Fruit fly (Drosophila melanogaster) whole organism, embryonic: Measurements from ENCODE around the gene CG7402.

Source experiments
- BEAF-32 ChIP-seq: fragments of 200-800 bp; sonication (Bioruptor generic); optimal IDR thresholded peaks from 3 replicates; lab custom pipeline; 2017; ENCODE audit warnings: missing biosample characterization, missing genetic modification characterization, mild to moderate bottlenecking, moderate library complexity, missing genetic modification reagents
- BtbVII ChIP-seq: fragments of 200-800 bp; sonication (Bioruptor generic); optimal IDR thresholded peaks from 3 replicates; lab custom pipeline; 2017; ENCODE audit warnings: missing biosample characterization, mild to moderate bottlenecking, missing genetic modification characterization
- CG13775 ChIP-seq: fragments of 200-800 bp; sonication (Bioruptor generic); optimal IDR thresholded peaks from 3 replicates; lab custom pipeline; 2017; ENCODE audit warnings: missing biosample characterization, mild to moderate bottlenecking, missing genetic modification characterization
- CG14860 ChIP-seq: fragments of 200-800 bp; sonication (Bioruptor generic); IDR thresholded peaks from 3 replicates; pipeline ENCODE4 v1.3.6; 2022; ENCODE audit warnings: missing biosample characterization, missing genetic modification characterization; ENCODE audit not compliant: partially characterized antibody
- CG16863 ChIP-seq: fragments of 200-800 bp; sonication (Bioruptor generic); optimal IDR thresholded peaks from 3 replicates; lab custom pipeline; 2016; ENCODE audit warnings: missing biosample characterization, missing genetic modification characterization
- CG17568 ChIP-seq: fragments of 200-800 bp; sonication (Bioruptor generic); optimal IDR thresholded peaks from 2 replicates; lab custom pipeline; 2018; ENCODE audit warnings: missing biosample characterization, mild to moderate bottlenecking, missing genetic modification characterization, moderate library complexity
- CG18011 ChIP-seq: fragments of 200-800 bp; sonication (Bioruptor generic); optimal IDR thresholded peaks from 2 replicates; lab custom pipeline; 2017; ENCODE audit warnings: missing biosample characterization, missing genetic modification characterization, mild to moderate bottlenecking, moderate library complexity, missing genotype
- CG3065 ChIP-seq: fragments of 200-800 bp; sonication (Bioruptor generic); optimal IDR thresholded peaks from 2 replicates; lab custom pipeline; 2016; ENCODE audit warnings: missing biosample characterization, missing genetic modification characterization
- CG3995 ChIP-seq: fragments of 200-800 bp; sonication (Bioruptor generic); optimal IDR thresholded peaks from 3 replicates; lab custom pipeline; 2016; ENCODE audit warnings: missing biosample characterization, missing genetic modification characterization
- CG4360 ChIP-seq: fragments of 200-800 bp; sonication (Bioruptor generic); IDR thresholded peaks from 2 replicates; pipeline ENCODE4 v1.3.6; 2022; ENCODE audit warnings: missing biosample characterization, missing genetic modification characterization
- CG4730 ChIP-seq: fragments of 200-800 bp; sonication (Bioruptor generic); IDR thresholded peaks from 2 replicates; pipeline ENCODE4 v1.3.6; 2022; ENCODE audit warnings: missing biosample characterization, missing genetic modification characterization
- CG6813 ChIP-seq: fragments of 200-800 bp; sonication (Bioruptor generic); optimal IDR thresholded peaks from 2 replicates; lab custom pipeline; 2017; ENCODE audit warnings: missing biosample characterization, missing genetic modification characterization, mild to moderate bottlenecking, moderate library complexity, missing genetic modification reagents
- CG7786 ChIP-seq: fragments of 200-800 bp; sonication (Bioruptor generic); optimal IDR thresholded peaks from 2 replicates; lab custom pipeline; 2016; ENCODE audit warnings: missing biosample characterization, missing genetic modification characterization
- CG8290 ChIP-seq, 3 experiments: fragments of 200-800 bp; sonication (Bioruptor generic); optimal IDR thresholded peaks; 2 replicates each; lab custom pipeline; 2016 to 2019; ENCODE audit warnings: missing biosample characterization in 3 of 3, missing genetic modification characterization in 3 of 3, mild to moderate bottlenecking in 2 of 3, moderate library complexity in 1 of 3
- CG9797 ChIP-seq: fragments of 200-800 bp; sonication (Bioruptor generic); optimal IDR thresholded peaks from 3 replicates; lab custom pipeline; 2018; ENCODE audit warnings: missing biosample characterization, mild to moderate bottlenecking, missing genetic modification characterization
- CG9817 ChIP-seq: fragments of 200-800 bp; sonication (Bioruptor generic); optimal IDR thresholded peaks from 2 replicates; lab custom pipeline; 2018; ENCODE audit warnings: missing biosample characterization, mild to moderate bottlenecking, missing genetic modification characterization, moderate library complexity
- E2f2 ChIP-seq: fragments of 200-800 bp; sonication (Bioruptor generic); IDR thresholded peaks from 2 replicates; pipeline ENCODE4 v1.3.6; 2022; ENCODE audit warnings: missing biosample characterization, missing genetic modification characterization
- Kr ChIP-seq: fragments of 200-800 bp; sonication (Bioruptor generic); optimal IDR thresholded peaks from 2 replicates; lab custom pipeline; 2017; ENCODE audit warnings: missing biosample characterization, mild to moderate bottlenecking, missing genetic modification characterization
- Max ChIP-seq: fragments of 200-800 bp; sonication (Bioruptor generic); optimal IDR thresholded peaks from 2 replicates; lab custom pipeline; 2016; ENCODE audit warnings: missing biosample characterization, mild to moderate bottlenecking, missing genetic modification characterization
- NFAT ChIP-seq: fragments of 200-800 bp; sonication (Bioruptor generic); IDR thresholded peaks from 2 replicates; pipeline ENCODE4 v1.3.6; 2022; ENCODE audit warnings: missing biosample characterization, missing genetic modification characterization
- Nf-YC ChIP-seq: fragments of 200-800 bp; optimal IDR thresholded peaks from 3 replicates; lab custom pipeline; 2019; ENCODE audit warnings: missing biosample characterization, mild to moderate bottlenecking, missing genetic modification characterization, moderate library complexity
- Six4 ChIP-seq: fragments of 200-800 bp; sonication (Bioruptor generic); optimal IDR thresholded peaks from 2 replicates; lab custom pipeline; 2016; ENCODE audit warnings: missing biosample characterization, missing genetic modification characterization
- Tbp ChIP-seq: fragments of >200 bp; optimal IDR thresholded peaks from 2 replicates; lab custom pipeline; 2018; ENCODE audit warnings: missing biosample characterization, missing genetic modification characterization
- Trl ChIP-seq, 3 experiments: fragments of >200 bp in 2 of 3; fragments of 200-800 bp in 1 of 3; sonication (Bioruptor generic) in 1 of 3; optimal IDR thresholded peaks; 2 replicates in 1 of 3; 3 replicates in 2 of 3; lab custom pipeline; 2016 to 2017; ENCODE audit warnings: missing biosample characterization in 1 of 3, missing genetic modification characterization in 1 of 3
- Xrp1 ChIP-seq: fragments of 200-800 bp; sonication (Bioruptor generic); IDR thresholded peaks from 2 replicates; pipeline ENCODE4 v1.3.6; 2022; ENCODE audit warnings: missing biosample characterization, missing genetic modification characterization
- YL-1 ChIP-seq: fragments of 200-800 bp; sonication (Bioruptor generic); optimal IDR thresholded peaks from 3 replicates; lab custom pipeline; 2017; ENCODE audit warnings: missing biosample characterization, mild to moderate bottlenecking, missing genetic modification characterization
- abd-A ChIP-seq: fragments of 200-800 bp; sonication (Bioruptor generic); optimal IDR thresholded peaks from 3 replicates; lab custom pipeline; 2019; ENCODE audit warnings: missing biosample characterization, mild to moderate bottlenecking, missing genetic modification characterization, moderate library complexity
- amos ChIP-seq: fragments of 200-800 bp; sonication (Bioruptor generic); IDR thresholded peaks from 2 replicates; pipeline ENCODE4 v1.3.6; 2022; ENCODE audit warnings: missing biosample characterization, missing genetic modification characterization; ENCODE audit not compliant: partially characterized antibody
- cas ChIP-seq: fragments of 200-800 bp; sonication (Bioruptor generic); IDR thresholded peaks from 2 replicates; pipeline ENCODE4 v1.3.6; 2022; ENCODE audit warnings: missing biosample characterization, missing genetic modification characterization
- chinmo ChIP-seq: fragments of 200-800 bp; sonication (Bioruptor generic); IDR thresholded peaks from 4 replicates; pipeline ENCODE4 v1.3.6; 2022; ENCODE audit warnings: missing biosample characterization, missing genetic modification characterization; ENCODE audit not compliant: partially characterized antibody
- dan ChIP-seq: fragments of 200-800 bp; sonication (Bioruptor generic); IDR thresholded peaks from 2 replicates; pipeline ENCODE4 v1.3.6; 2022; ENCODE audit warnings: missing biosample characterization, missing genetic modification characterization
- dmrt11E ChIP-seq: fragments of 200-800 bp; sonication (Bioruptor generic); optimal IDR thresholded peaks from 3 replicates; lab custom pipeline; 2018; ENCODE audit warnings: missing biosample characterization, mild to moderate bottlenecking, missing genetic modification characterization, moderate library complexity
- kay ChIP-seq: fragments of 200-800 bp; sonication (Bioruptor generic); optimal IDR thresholded peaks from 2 replicates; lab custom pipeline; 2016; ENCODE audit warnings: missing biosample characterization, missing genetic modification characterization
- nau ChIP-seq: fragments of 200-800 bp; sonication (Bioruptor generic); optimal IDR thresholded peaks from 3 replicates; lab custom pipeline; 2017; ENCODE audit warnings: missing biosample characterization, mild to moderate bottlenecking, missing genetic modification characterization, missing genetic modification reagents
- nerfin-2 ChIP-seq: fragments of 200-800 bp; sonication (Bioruptor generic); IDR thresholded peaks from 2 replicates; pipeline ENCODE4 v1.3.6; 2022; ENCODE audit warnings: missing biosample characterization, missing genetic modification characterization; ENCODE audit not compliant: partially characterized antibody
- pnt ChIP-seq: fragments of 200-800 bp; sonication (Bioruptor generic); optimal IDR thresholded peaks from 3 replicates; lab custom pipeline; 2016; ENCODE audit warnings: missing biosample characterization, missing genetic modification characterization
- salm ChIP-seq: fragments of 200-800 bp; sonication (Bioruptor generic); optimal IDR thresholded peaks from 2 replicates; lab custom pipeline; 2018; ENCODE audit warnings: missing biosample characterization, mild to moderate bottlenecking, missing genetic modification characterization
- sqz ChIP-seq: fragments of 200-800 bp; sonication (Bioruptor generic); optimal IDR thresholded peaks from 3 replicates; lab custom pipeline; 2018; ENCODE audit warnings: missing biosample characterization, mild to moderate bottlenecking, missing genetic modification characterization
- sr ChIP-seq: fragments of 200-800 bp; sonication (Bioruptor generic); IDR thresholded peaks from 3 replicates; pipeline ENCODE4 v1.3.6; 2022; ENCODE audit warnings: missing biosample characterization, missing genetic modification characterization
- ssp ChIP-seq: fragments of 200-800 bp; sonication (Bioruptor generic); IDR thresholded peaks from 2 replicates; pipeline ENCODE4 v1.3.6; 2022; ENCODE audit warnings: missing biosample characterization, missing genetic modification characterization
- sug ChIP-seq: fragments of 200-800 bp; optimal IDR thresholded peaks from 2 replicates; lab custom pipeline; 2019; ENCODE audit warnings: missing biosample characterization, mild to moderate bottlenecking, missing genetic modification characterization, moderate library complexity
- zen2 ChIP-seq: fragments of 200-800 bp; sonication (Bioruptor generic); IDR thresholded peaks from 3 replicates; pipeline ENCODE4 v1.3.6; 2022; ENCODE audit warnings: missing biosample characterization, missing genetic modification characterization; ENCODE audit not compliant: partially characterized antibody
- zfh1 ChIP-seq: fragments of 200-800 bp; sonication (Bioruptor generic); IDR thresholded peaks from 3 replicates; pipeline ENCODE4 v1.3.6; 2022; ENCODE audit warnings: missing biosample characterization, missing genetic modification characterization
- zfh2 ChIP-seq: fragments of 200-800 bp; sonication (Bioruptor generic); optimal IDR thresholded peaks from 2 replicates; lab custom pipeline; 2016; ENCODE audit warnings: missing biosample characterization, missing genetic modification characterization

CG7402 gene

DNA sequence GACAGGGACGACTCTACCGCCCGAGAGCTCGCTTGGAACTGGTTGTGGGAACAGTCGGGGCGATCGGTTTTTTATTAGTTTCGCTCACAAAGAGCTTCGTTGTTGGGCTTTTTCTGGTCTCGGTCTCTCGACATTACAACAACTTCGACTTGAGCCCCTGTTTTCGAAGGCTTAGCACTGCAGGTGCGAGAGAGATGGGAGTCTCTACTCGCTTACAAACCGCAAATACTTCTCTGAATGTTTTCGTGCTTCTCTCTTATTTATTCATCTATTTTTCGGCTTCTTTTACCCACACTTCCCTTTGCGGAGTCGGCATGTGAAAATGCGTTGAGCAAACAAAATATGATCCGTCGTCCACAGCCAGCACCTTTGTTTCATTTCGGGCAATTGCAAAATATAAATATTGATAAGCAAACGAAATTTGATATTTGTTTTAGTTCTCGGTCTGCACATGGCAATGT is 8.3 kb downstream of the CG7402 start, which contains the start of gene Tsp74F (continued):
- TF ChIP-seq Xrp1 (GFP tag; lab: Robert Waterston, UW), result 0 out of 2 replicates have a peak, but pooled peaks have one; percentile 11
- TF ChIP-seq CG14860, result no peak
- TF ChIP-seq BtbVII (GFP tag; lab: Kevin White, UChicago), result no peak
- TF ChIP-seq CG9797 (GFP tag; lab: Kevin White, UChicago), result no peak
- TF ChIP-seq NFAT, result no peak
- no peak for TF ChIP-seq cas (GFP tag; lab: Robert Waterston, UW)
- no peak for TF ChIP-seq dan
- TF ChIP-seq CG18011 (GFP tag; lab: Kevin White, UChicago), result no peak
- TF ChIP-seq CG7786 (GFP tag; lab: Kevin White, UChicago), result no peak
- TF ChIP-seq zen2 (GFP tag; lab: Robert Waterston, UW), result peak; percentile 34; the same call in 1 of the 3 replicates
- no peak for TF ChIP-seq Nf-YC (tag; lab: Kevin White, UChicago)
- no peak for TF ChIP-seq Six4 (GFP tag; lab: Kevin White, UChicago)
- peak; percentile 70 for TF ChIP-seq CG4360 (GFP tag; lab: Robert Waterston, UW)
- peak; percentile 36 to 54 for TF ChIP-seq Trl (optimal IDR thresholded peaks at IDR 0.05; lab: Kevin White, UChicago)
- TF ChIP-seq Trl (GFP tag; optimal IDR thresholded peaks at IDR 0.05; lab: Kevin White, UChicago), result no peak
- no peak for TF ChIP-seq kay (GFP tag; lab: Kevin White, UChicago)
- TF ChIP-seq pnt, result no peak
- peak; percentile 90; the same call in 3 of the 4 replicates for TF ChIP-seq chinmo
- no peak for TF ChIP-seq ssp (GFP tag; lab: Robert Waterston, UW)
- TF ChIP-seq Max (GFP tag; lab: Kevin White, UChicago), result no peak
- TF ChIP-seq sr (GFP tag; lab: Robert Waterston, UW), result no peak
- TF ChIP-seq Tbp, result no peak
- TF ChIP-seq CG3065 (GFP tag; lab: Kevin White, UChicago), result no peak
- no peak for TF ChIP-seq E2f2 (GFP tag; lab: Robert Waterston, UW)
- peak; percentile 39 for TF ChIP-seq CG6813
- no peak for TF ChIP-seq Kr (GFP tag; lab: Kevin White, UChicago)
- TF ChIP-seq nerfin-2 (GFP tag; lab: Robert Waterston, UW), result no peak
- TF ChIP-seq dmrt11E, result no peak
- no peak for TF ChIP-seq CG8290 (GFP tag; optimal IDR thresholded peaks at IDR 0.05; lab: Kevin White, UChicago)
- no peak for TF ChIP-seq CG8290 (tag; optimal IDR thresholded peaks at IDR 0.05; lab: Kevin White, UChicago)
- no peak for TF ChIP-seq zfh2 (GFP tag; lab: Kevin White, UChicago)
- TF ChIP-seq CG17568 (GFP tag; lab: Kevin White, UChicago), result peak; percentile 43
- TF ChIP-seq CG9817 (tag; lab: Kevin White, UChicago), result no peak
- TF ChIP-seq amos (GFP tag; lab: Robert Waterston, UW), result no peak
- no peak for TF ChIP-seq CG3995
- peak; percentile 33 for TF ChIP-seq nau
- TF ChIP-seq sqz (GFP tag; lab: Kevin White, UChicago), result no peak
- no peak for TF ChIP-seq sug (tag; lab: Kevin White, UChicago)
- TF ChIP-seq BEAF-32 (GFP tag; lab: Kevin White, UChicago), result no peak
- TF ChIP-seq abd-A (tag; lab: Kevin White, UChicago), result no peak
- no peak for TF ChIP-seq zfh1 (GFP tag; lab: Robert Waterston, UW)
- TF ChIP-seq CG16863 (GFP tag; lab: Kevin White, UChicago), result no peak
- TF ChIP-seq CG13775 (GFP tag; lab: Kevin White, UChicago), result no peak
- no peak for TF ChIP-seq CG4730 (GFP tag; lab: Robert Waterston, UW)
- no peak for TF ChIP-seq YL-1
- TF ChIP-seq salm (tag; lab: Kevin White, UChicago), result peak; percentile 16
